Fruit fly (Drosophila melanogaster) whole organism, prepupa: ENCODE measurements around the gene CG6398.

ENCODE experiments used
- Blimp-1 ChIP-seq: fragments of 200-800 bp; sonication (Bioruptor generic); optimal IDR thresholded peaks from 3 replicates; lab custom pipeline; 2017; ENCODE audit warnings: missing biosample characterization, missing genetic modification characterization, mild to moderate bottlenecking, moderate library complexity, missing genetic modification reagents
- CG10631 ChIP-seq: fragments of 200-800 bp; sonication (Bioruptor generic); optimal IDR thresholded peaks from 2 replicates; lab custom pipeline; 2016; ENCODE audit warnings: missing biosample characterization, missing genetic modification characterization
- CG10669 ChIP-seq: fragments of 200-800 bp; sonication (Bioruptor generic); optimal IDR thresholded peaks from 3 replicates; lab custom pipeline; 2018; ENCODE audit warnings: missing biosample characterization, mild to moderate bottlenecking, missing genetic modification characterization, moderate library complexity
- CG11294 ChIP-seq: fragments of 200-800 bp; sonication (Bioruptor generic); IDR thresholded peaks from 2 replicates; pipeline ENCODE4 v1.3.6; 2022; ENCODE audit warnings: missing biosample characterization, missing genetic modification characterization
- CG11762 ChIP-seq: fragments of 200-800 bp; sonication (Bioruptor generic); optimal IDR thresholded peaks from 3 replicates; lab custom pipeline; 2016; ENCODE audit warnings: missing biosample characterization, missing genetic modification characterization; ENCODE audit not compliant: insufficient read depth
- CG11902 ChIP-seq: fragments of 200-800 bp; sonication (Bioruptor generic); optimal IDR thresholded peaks from 3 replicates; lab custom pipeline; 2016; ENCODE audit warnings: missing biosample characterization, missing genetic modification characterization
- CG15336 ChIP-seq: fragments of 200-800 bp; sonication (Bioruptor generic); IDR thresholded peaks from 2 replicates; pipeline ENCODE4 v1.3.6; 2022; ENCODE audit warnings: missing biosample characterization, missing genetic modification characterization
- CG1621 ChIP-seq: fragments of 200-800 bp; sonication (Bioruptor generic); optimal IDR thresholded peaks from 3 replicates; lab custom pipeline; 2018; ENCODE audit warnings: missing biosample characterization, mild to moderate bottlenecking, missing genetic modification characterization
- CG3032 ChIP-seq: fragments of 200-800 bp; optimal IDR thresholded peaks from 2 replicates; lab custom pipeline; 2019; ENCODE audit warnings: missing biosample characterization, mild to moderate bottlenecking, missing genetic modification characterization, moderate library complexity
- CG31627 ChIP-seq: fragments of 200-800 bp; sonication (Bioruptor generic); optimal IDR thresholded peaks from 3 replicates; lab custom pipeline; 2016; ENCODE audit warnings: missing biosample characterization, missing genetic modification characterization
- CG32006 ChIP-seq: fragments of 200-800 bp; sonication (Bioruptor generic); optimal IDR thresholded peaks from 3 replicates; lab custom pipeline; 2017; ENCODE audit warnings: missing biosample characterization, mild to moderate bottlenecking, missing genetic modification characterization
- CG4318 ChIP-seq: fragments of 200-800 bp; sonication (Bioruptor generic); optimal IDR thresholded peaks from 3 replicates; lab custom pipeline; 2017; ENCODE audit warnings: missing biosample characterization, mild to moderate bottlenecking, missing genetic modification characterization
- CG6163 ChIP-seq: fragments of 200-800 bp; sonication (Bioruptor generic); IDR thresholded peaks from 3 replicates; pipeline ENCODE4 v1.3.6; 2022; ENCODE audit warnings: missing biosample characterization, missing genetic modification characterization
- CG6792 ChIP-seq: fragments of 200-800 bp; sonication (Bioruptor generic); optimal IDR thresholded peaks from 3 replicates; lab custom pipeline; 2016; ENCODE audit warnings: missing biosample characterization, missing genetic modification characterization
- CG6808 ChIP-seq: fragments of 200-800 bp; sonication (Bioruptor generic); optimal IDR thresholded peaks from 3 replicates; lab custom pipeline; 2017; ENCODE audit warnings: missing biosample characterization, missing genetic modification characterization, mild to moderate bottlenecking, moderate library complexity, missing genetic modification reagents
- CG7368 ChIP-seq: fragments of 200-800 bp; sonication (Bioruptor generic); optimal IDR thresholded peaks from 3 replicates; lab custom pipeline; 2016; ENCODE audit warnings: missing biosample characterization, missing genetic modification characterization
- CG8119 ChIP-seq: fragments of 200-800 bp; sonication (Bioruptor generic); IDR thresholded peaks from 3 replicates; pipeline ENCODE4 v1.3.6; 2022; ENCODE audit warnings: missing biosample characterization, missing genetic modification characterization
- CG8632 ChIP-seq: fragments of 200-800 bp; sonication (Bioruptor generic); optimal IDR thresholded peaks from 3 replicates; lab custom pipeline; 2016; ENCODE audit warnings: missing biosample characterization, missing genetic modification characterization
- CG9139 ChIP-seq: fragments of 200-800 bp; sonication (Bioruptor generic); optimal IDR thresholded peaks from 3 replicates; lab custom pipeline; 2017; ENCODE audit warnings: missing biosample characterization, mild to moderate bottlenecking, missing genetic modification characterization
- Eip75B ChIP-seq: fragments of 200-800 bp; sonication (Bioruptor generic); optimal IDR thresholded peaks from 3 replicates; lab custom pipeline; 2016; ENCODE audit warnings: missing biosample characterization, missing genetic modification characterization
- Eip78C ChIP-seq: fragments of 200-800 bp; sonication (Bioruptor generic); peaks from one replicate; lab custom pipeline; 2016; ENCODE audit warnings: missing biosample characterization, missing genetic modification characterization
- Eip93F ChIP-seq: fragments of 200-800 bp; sonication (Bioruptor generic); optimal IDR thresholded peaks from 2 replicates; lab custom pipeline; 2016; ENCODE audit warnings: missing biosample characterization, mild to moderate bottlenecking, missing genetic modification characterization
- Ets21C ChIP-seq: fragments of 200-800 bp; sonication (Bioruptor generic); optimal IDR thresholded peaks from 3 replicates; lab custom pipeline; 2016; ENCODE audit warnings: missing biosample characterization, missing genetic modification characterization
- Ets96B ChIP-seq: fragments of 200-800 bp; optimal IDR thresholded peaks from 2 replicates; lab custom pipeline; 2019; ENCODE audit warnings: missing biosample characterization, mild to moderate bottlenecking, missing genetic modification characterization, moderate library complexity
- Hr38 ChIP-seq: sonication (Bioruptor generic); optimal IDR thresholded peaks from 2 replicates; lab custom pipeline; 2016; ENCODE audit warnings: missing biosample characterization, missing genetic modification characterization
- Hr39 ChIP-seq: fragments of 200-800 bp; sonication (Bioruptor generic); optimal IDR thresholded peaks from 2 replicates; lab custom pipeline; 2016; ENCODE audit warnings: missing biosample characterization, missing genetic modification characterization
- Lpt ChIP-seq: fragments of 200-800 bp; sonication (Bioruptor generic); optimal IDR thresholded peaks from 3 replicates; lab custom pipeline; 2016; ENCODE audit warnings: missing biosample characterization, missing genetic modification characterization
- Met ChIP-seq: fragments of 200-800 bp; sonication (Bioruptor generic); optimal IDR thresholded peaks from 3 replicates; lab custom pipeline; 2016; ENCODE audit warnings: missing biosample characterization, missing genetic modification characterization
- OdsH ChIP-seq: fragments of 200-800 bp; sonication (Bioruptor generic); optimal IDR thresholded peaks from 3 replicates; lab custom pipeline; 2016; ENCODE audit warnings: missing biosample characterization, missing genetic modification characterization
- Smox ChIP-seq: fragments of 200-800 bp; sonication (Bioruptor generic); optimal IDR thresholded peaks from 3 replicates; lab custom pipeline; 2016; ENCODE audit warnings: missing biosample characterization, missing genetic modification characterization
- Sox102F ChIP-seq: fragments of 200-800 bp; sonication (Bioruptor generic); optimal IDR thresholded peaks from 2 replicates; lab custom pipeline; 2016; ENCODE audit warnings: missing biosample characterization, mild to moderate bottlenecking, missing genetic modification characterization
- Sox14 ChIP-seq: fragments of 200-800 bp; sonication (Bioruptor generic); optimal IDR thresholded peaks from 3 replicates; lab custom pipeline; 2016; ENCODE audit warnings: missing biosample characterization, missing genetic modification characterization
- Sox15 ChIP-seq: fragments of 200-800 bp; sonication (Bioruptor generic); optimal IDR thresholded peaks from 3 replicates; lab custom pipeline; 2016; ENCODE audit warnings: missing biosample characterization, missing genetic modification characterization
- acj6 ChIP-seq: fragments of 200-800 bp; sonication (Bioruptor generic); optimal IDR thresholded peaks from 3 replicates; lab custom pipeline; 2016; ENCODE audit warnings: missing biosample characterization, missing genetic modification characterization
- cyc ChIP-seq: fragments of 200-800 bp; sonication (Bioruptor generic); optimal IDR thresholded peaks from 3 replicates; lab custom pipeline; 2016; ENCODE audit warnings: missing biosample characterization, missing genetic modification characterization
- dac ChIP-seq: fragments of 200-800 bp; sonication (Bioruptor generic); optimal IDR thresholded peaks from 2 replicates; lab custom pipeline; 2017; ENCODE audit warnings: missing biosample characterization, mild to moderate bottlenecking, missing genetic modification characterization
- dsx ChIP-seq: fragments of 200-800 bp; optimal IDR thresholded peaks from 3 replicates; lab custom pipeline; 2019; ENCODE audit warnings: missing biosample characterization, mild to moderate bottlenecking, missing genetic modification characterization, moderate library complexity; ENCODE audit not compliant: poor library complexity, severe bottlenecking
- eg ChIP-seq: fragments of 200-800 bp; sonication (Bioruptor generic); IDR thresholded peaks from 3 replicates; pipeline ENCODE4 v1.3.6; 2022; ENCODE audit warnings: missing biosample characterization, missing genetic modification characterization
- esn ChIP-seq: fragments of 200-800 bp; sonication (Bioruptor generic); optimal IDR thresholded peaks from 2 replicates; lab custom pipeline; 2016; ENCODE audit warnings: missing biosample characterization, mild to moderate bottlenecking, missing genetic modification characterization, moderate library complexity
- fd59A ChIP-seq: fragments of 200-800 bp; sonication (Bioruptor generic); optimal IDR thresholded peaks from 2 replicates; lab custom pipeline; 2017; ENCODE audit warnings: missing biosample characterization, mild to moderate bottlenecking, missing genetic modification characterization, missing genetic modification reagents
- fd85E ChIP-seq: fragments of 200-800 bp; sonication (Bioruptor generic); optimal IDR thresholded peaks from 3 replicates; lab custom pipeline; 2016; ENCODE audit warnings: missing biosample characterization, missing genetic modification characterization
- fkh ChIP-seq: fragments of 200-800 bp; sonication (Bioruptor generic); optimal IDR thresholded peaks from 3 replicates; lab custom pipeline; 2017; ENCODE audit warnings: missing biosample characterization, mild to moderate bottlenecking, missing genetic modification characterization, moderate library complexity
- lz ChIP-seq: fragments of 200-800 bp; sonication (Bioruptor generic); optimal IDR thresholded peaks from 3 replicates; lab custom pipeline; 2016; ENCODE audit warnings: missing biosample characterization, missing genetic modification characterization
- net ChIP-seq: fragments of 200-800 bp; sonication (Bioruptor generic); optimal IDR thresholded peaks from 3 replicates; lab custom pipeline; 2016; ENCODE audit warnings: missing biosample characterization, missing genetic modification characterization
- salr ChIP-seq, 2 experiments: fragments of 200-800 bp; sonication (Bioruptor generic); optimal IDR thresholded peaks; 3 replicates each; lab custom pipeline; 2016 to 2018; ENCODE audit warnings: missing biosample characterization in 2 of 2, missing genetic modification characterization in 2 of 2, mild to moderate bottlenecking in 1 of 2
- spab ChIP-seq: fragments of 200-800 bp; sonication (Bioruptor generic); optimal IDR thresholded peaks from 2 replicates; lab custom pipeline; 2017; ENCODE audit warnings: missing biosample characterization, mild to moderate bottlenecking, missing genetic modification characterization, missing genetic modification reagents
- ss ChIP-seq, 2 experiments: fragments of 200-800 bp; sonication (Bioruptor generic); optimal IDR thresholded peaks; 2 replicates in 1 of 2; 3 replicates in 1 of 2; lab custom pipeline; 2017 to 2018; ENCODE audit warnings: mild to moderate bottlenecking in 2 of 2, missing biosample characterization in 2 of 2, missing genetic modification characterization in 2 of 2, moderate library complexity in 1 of 2
- svp ChIP-seq: fragments of 200-800 bp; sonication (Bioruptor generic); peaks from one replicate; lab custom pipeline; 2016; ENCODE audit warnings: missing biosample characterization, missing genetic modification characterization
- topi ChIP-seq: fragments of 200-800 bp; sonication (Bioruptor generic); optimal IDR thresholded peaks from 3 replicates; lab custom pipeline; 2016; ENCODE audit warnings: missing biosample characterization, missing genetic modification characterization
- vri ChIP-seq: fragments of 200-800 bp; sonication (Bioruptor generic); optimal IDR thresholded peaks from 3 replicates; lab custom pipeline; 2016; ENCODE audit warnings: missing biosample characterization, mild to moderate bottlenecking, missing genetic modification characterization

CG6398 gene

dm6 chrX:17879211-17879897, 48.7 kb downstream of the CG6398 start:
- TF ChIP-seq fd59A (GFP tag; lab: Kevin White, UChicago) (peak; percentile 7), ss (GFP tag; optimal IDR thresholded peaks at IDR 0.05; lab: Kevin White, UChicago) (peak; percentile 60 to 75), CG11294 (GFP tag; lab: Robert Waterston, UW) (no peak), Ets96B (tag; lab: Kevin White, UChicago) (peak; percentile 41), OdsH (peak; percentile 58), CG7368 (GFP tag; lab: Kevin White, UChicago) (peak; percentile 20), acj6 (GFP tag; lab: Kevin White, UChicago) (peak; percentile 58), CG11762 (GFP tag; lab: Kevin White, UChicago) (peak; percentile 0), Sox15 (GFP tag; lab: Kevin White, UChicago) (no peak), Sox14 (GFP tag; lab: Kevin White, UChicago) (peak; percentile 5), CG6163 (GFP tag; lab: Robert Waterston, UW) (peak; percentile 58), Met (GFP tag; lab: Kevin White, UChicago) (peak; percentile 75), Eip93F (GFP tag; lab: Kevin White, UChicago) (peak; percentile 77), Ets21C (peak; percentile 28), svp (GFP tag; lab: Kevin White, UChicago) (peak; percentile 69), dac (GFP tag; lab: Kevin White, UChicago) (no peak), Hr39 (GFP tag; lab: Kevin White, UChicago) (peak; percentile 51), net (peak; percentile 33), topi (GFP tag; lab: Kevin White, UChicago) (peak; percentile 68), CG6792 (GFP tag; lab: Kevin White, UChicago) (peak; percentile 66), CG10631 (GFP tag; lab: Kevin White, UChicago) (peak; percentile 63), CG8632 (GFP tag; lab: Kevin White, UChicago) (peak; percentile 69), Blimp-1 (GFP tag; lab: Kevin White, UChicago) (peak; percentile 14), CG1621 (tag; lab: Kevin White, UChicago) (peak; percentile 54), Hr38 (GFP tag; lab: Kevin White, UChicago) (no peak), CG15336 (GFP tag; lab: Robert Waterston, UW) (peak; percentile 64; the same call in 1 of the 2 replicates), CG32006 (GFP tag; lab: Kevin White, UChicago) (peak; percentile 73), salr (GFP tag; optimal IDR thresholded peaks at IDR 0.05; lab: Kevin White, UChicago) (peak in 1 of 2 experiments; percentile 59), fd85E (GFP tag; lab: Kevin White, UChicago) (no peak), CG9139 (peak; percentile 57), fkh (no peak), cyc (GFP tag; lab: Kevin White, UChicago) (peak; percentile 52), spab (peak; percentile 26), CG11902 (GFP tag; lab: Kevin White, UChicago) (peak; percentile 14), CG4318 (GFP tag; lab: Kevin White, UChicago) (peak; percentile 42), CG8119 (GFP tag; lab: Robert Waterston, UW) (peak; percentile 55; the same call in 2 of the 3 replicates), Smox (GFP tag; lab: Kevin White, UChicago) (peak; percentile 72), eg (peak; percentile 43; the same call in 1 of the 3 replicates), Eip78C (GFP tag; lab: Kevin White, UChicago) (peak; percentile 91), Lpt (GFP tag; lab: Kevin White, UChicago) (peak; percentile 22), CG6808 (peak; percentile 65), Sox102F (GFP tag; lab: Kevin White, UChicago) (peak; percentile 72), CG31627 (GFP tag; lab: Kevin White, UChicago) (peak; percentile 38), vri (GFP tag; lab: Kevin White, UChicago) (peak; percentile 25), Eip75B (GFP tag; lab: Kevin White, UChicago) (peak; percentile 12), lz (GFP tag; lab: Kevin White, UChicago) (peak; percentile 52), CG3032 (tag; lab: Kevin White, UChicago) (peak; percentile 48), CG10669 (GFP tag; lab: Kevin White, UChicago) (peak; percentile 59), esn (GFP tag; lab: Kevin White, UChicago) (peak; percentile 72), dsx (GFP tag; lab: Kevin White, UChicago) (peak; percentile 27)
